Worm (Caenorhabditis elegans): ENCODE data around the gene rps-1.

DNA sequence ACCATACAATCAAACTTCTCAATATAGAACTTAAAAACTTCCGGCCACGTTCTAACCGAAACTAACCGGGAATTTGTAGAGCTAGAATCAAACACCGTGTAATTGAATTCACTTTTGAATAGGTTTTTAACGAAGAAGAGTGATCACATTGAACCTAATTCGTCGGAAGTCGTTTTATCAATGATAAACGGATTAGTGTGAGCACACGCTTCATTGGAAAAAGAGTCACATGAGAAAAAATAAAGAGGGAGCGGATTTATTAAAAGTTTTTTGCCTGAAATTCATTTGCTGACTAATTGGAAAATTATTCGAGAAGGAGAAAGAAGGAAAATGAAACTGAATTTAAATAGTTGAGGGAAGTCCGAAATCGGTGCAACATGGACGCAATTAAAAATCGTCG, 20.0 kb downstream of the rps-1 start:
- TF ChIP-seq him-1 (tag; optimal IDR thresholded peaks at IDR 0.05) (no peak), dao-5 (tag; optimal IDR thresholded peaks at IDR 0.05) (no peak)
